Fruit fly (Drosophila melanogaster) whole organism, adult: ENCODE data around the gene CG18265.
A peak's percentile ranks its signal among the peaks of the same experiment; 100 is the strongest.

Experiments used
- CG11617 ChIP-seq: fragments of 200-800 bp; sonication (Bioruptor generic); optimal IDR thresholded peaks from 2 replicates; lab custom pipeline; 2017; ENCODE audit warnings: mild to moderate bottlenecking, missing biosample characterization, missing genetic modification reagents, missing genetic modification characterization
- CG12768 ChIP-seq: fragments of 200-800 bp; sonication (Bioruptor generic); optimal IDR thresholded peaks from 2 replicates; lab custom pipeline; 2017; ENCODE audit warnings: missing biosample characterization, missing genetic modification characterization, mild to moderate bottlenecking, moderate library complexity, missing genetic modification reagents
- CG14711 ChIP-seq: fragments of 200-800 bp; sonication (Bioruptor generic); optimal IDR thresholded peaks from 2 replicates; lab custom pipeline; 2018; ENCODE audit warnings: missing biosample characterization, mild to moderate bottlenecking, missing genetic modification characterization, moderate library complexity
- CG1620 ChIP-seq: fragments of 200-800 bp; sonication (Bioruptor generic); optimal IDR thresholded peaks from 2 replicates; lab custom pipeline; 2016; ENCODE audit warnings: missing biosample characterization, missing genetic modification characterization
- CG33017 ChIP-seq: fragments of 200-800 bp; sonication (Bioruptor generic); optimal IDR thresholded peaks from 2 replicates; lab custom pipeline; 2018; ENCODE audit warnings: missing biosample characterization, mild to moderate bottlenecking, missing genetic modification characterization, moderate library complexity
- CG5204 ChIP-seq: fragments of 200-800 bp; sonication (Bioruptor generic); optimal IDR thresholded peaks from 2 replicates; lab custom pipeline; 2016; ENCODE audit warnings: missing biosample characterization, missing genetic modification characterization
- CG7045 ChIP-seq: fragments of 200-800 bp; sonication (Bioruptor generic); optimal IDR thresholded peaks from 2 replicates; lab custom pipeline; 2017; ENCODE audit warnings: missing biosample characterization, mild to moderate bottlenecking, missing genetic modification characterization
- CG7101 ChIP-seq: fragments of 200-800 bp; sonication (Bioruptor generic); optimal IDR thresholded peaks from 2 replicates; lab custom pipeline; 2018; ENCODE audit warnings: missing biosample characterization, mild to moderate bottlenecking, missing genetic modification characterization, moderate library complexity
- Clk ChIP-seq: fragments of 200-800 bp; sonication (Bioruptor generic); optimal IDR thresholded peaks from 2 replicates; lab custom pipeline; 2017; ENCODE audit warnings: missing biosample characterization, missing genetic modification characterization
- Crg-1 ChIP-seq: fragments of 200-800 bp; sonication (Bioruptor generic); optimal IDR thresholded peaks from 2 replicates; lab custom pipeline; 2016; ENCODE audit warnings: missing biosample characterization, missing genetic modification characterization
- Hr96 ChIP-seq: fragments of 200-800 bp; sonication (Bioruptor generic); optimal IDR thresholded peaks from 2 replicates; lab custom pipeline; 2016; ENCODE audit warnings: missing biosample characterization, missing genetic modification characterization
- Mnt ChIP-seq: fragments of 200-800 bp; sonication (Bioruptor generic); optimal IDR thresholded peaks from 2 replicates; lab custom pipeline; 2016; ENCODE audit warnings: missing biosample characterization, mild to moderate bottlenecking, missing genetic modification characterization
- bab1 ChIP-seq: fragments of 200-800 bp; sonication (Bioruptor generic); optimal IDR thresholded peaks from 3 replicates; lab custom pipeline; 2019; ENCODE audit warnings: missing biosample characterization, mild to moderate bottlenecking, missing genetic modification characterization, moderate library complexity
- cic ChIP-seq: fragments of 200-800 bp; sonication (Bioruptor generic); optimal IDR thresholded peaks from 2 replicates; lab custom pipeline; 2017; ENCODE audit warnings: missing biosample characterization, mild to moderate bottlenecking, missing genetic modification characterization, moderate library complexity
- cnc ChIP-seq, 2 experiments: fragments of >200 bp; optimal IDR thresholded peaks; 2 replicates each; lab custom pipeline; 2017
- kay ChIP-seq: fragments of 200-800 bp; sonication (Bioruptor generic); peaks from one replicate; lab custom pipeline; 2016; ENCODE audit warnings: missing biosample characterization, missing genetic modification characterization, borderline replicate concordance
- ovo ChIP-seq: fragments of 200-800 bp; sonication (Bioruptor generic); optimal IDR thresholded peaks from 2 replicates; lab custom pipeline; 2016; ENCODE audit warnings: missing biosample characterization, missing genetic modification characterization
- pad ChIP-seq: fragments of 200-800 bp; sonication (Bioruptor generic); optimal IDR thresholded peaks from 3 replicates; lab custom pipeline; 2017; ENCODE audit warnings: missing biosample characterization, missing genetic modification characterization, mild to moderate bottlenecking, moderate library complexity, missing genetic modification reagents
- tj ChIP-seq: fragments of 200-800 bp; sonication (Bioruptor generic); optimal IDR thresholded peaks from 3 replicates; lab custom pipeline; 2017; ENCODE audit warnings: missing biosample characterization, mild to moderate bottlenecking, missing genetic modification characterization, moderate library complexity
- toe ChIP-seq: fragments of 200-800 bp; sonication (Bioruptor generic); optimal IDR thresholded peaks from 2 replicates; lab custom pipeline; 2016; ENCODE audit warnings: missing biosample characterization, missing genetic modification characterization

Gene CG18265

dm6 chr3L:17412146-17412545 is 27.1 kb upstream of the CG18265 start:
- no peak for TF ChIP-seq CG1620 (GFP tag; lab: Kevin White, UChicago)
- TF ChIP-seq kay (GFP tag; lab: Kevin White, UChicago): no peak
- TF ChIP-seq Crg-1 (GFP tag; lab: Kevin White, UChicago): no peak
- no peak for TF ChIP-seq CG7045
- no peak for TF ChIP-seq pad (GFP tag; lab: Kevin White, UChicago)
- no peak for TF ChIP-seq CG11617
- TF ChIP-seq Clk (GFP tag; lab: Kevin White, UChicago): no peak
- TF ChIP-seq CG7101 (tag; lab: Kevin White, UChicago): no peak

dm6 chr3L:17415967-17416749 is 23.0 kb upstream of the CG18265 start:
- TF ChIP-seq Hr96 (no peak), cnc (optimal IDR thresholded peaks at IDR 0.05; lab: Kevin White, UChicago) (no peak), CG33017 (no peak)

- TF ChIP-seq CG11617 (peak; percentile 22), CG7101 (tag; lab: Kevin White, UChicago) (peak; percentile 32), pad (GFP tag; lab: Kevin White, UChicago) (peak; percentile 27), CG7045 (peak; percentile 10), Mnt (no peak), cic (GFP tag; lab: Kevin White, UChicago) (peak; percentile 33), CG5204 (GFP tag; lab: Kevin White, UChicago) (no peak), Crg-1 (GFP tag; lab: Kevin White, UChicago) (peak; percentile 46), CG1620 (GFP tag; lab: Kevin White, UChicago) (no peak), CG33017 (peak; percentile 29), CG12768 (GFP tag; lab: Kevin White, UChicago) (peak; percentile 56), cnc (optimal IDR thresholded peaks at IDR 0.05; lab: Kevin White, UChicago) (no peak), kay (GFP tag; lab: Kevin White, UChicago) (peak; percentile 76), CG14711 (tag; lab: Kevin White, UChicago) (peak; percentile 18), tj (GFP tag; lab: Kevin White, UChicago) (peak; percentile 90), ovo (GFP tag; lab: Kevin White, UChicago) (no peak), Hr96 (no peak)
These were observed 20.0 kb upstream of the CG18265 start for dm6 chr3L:17419103-17419741.

DNA sequence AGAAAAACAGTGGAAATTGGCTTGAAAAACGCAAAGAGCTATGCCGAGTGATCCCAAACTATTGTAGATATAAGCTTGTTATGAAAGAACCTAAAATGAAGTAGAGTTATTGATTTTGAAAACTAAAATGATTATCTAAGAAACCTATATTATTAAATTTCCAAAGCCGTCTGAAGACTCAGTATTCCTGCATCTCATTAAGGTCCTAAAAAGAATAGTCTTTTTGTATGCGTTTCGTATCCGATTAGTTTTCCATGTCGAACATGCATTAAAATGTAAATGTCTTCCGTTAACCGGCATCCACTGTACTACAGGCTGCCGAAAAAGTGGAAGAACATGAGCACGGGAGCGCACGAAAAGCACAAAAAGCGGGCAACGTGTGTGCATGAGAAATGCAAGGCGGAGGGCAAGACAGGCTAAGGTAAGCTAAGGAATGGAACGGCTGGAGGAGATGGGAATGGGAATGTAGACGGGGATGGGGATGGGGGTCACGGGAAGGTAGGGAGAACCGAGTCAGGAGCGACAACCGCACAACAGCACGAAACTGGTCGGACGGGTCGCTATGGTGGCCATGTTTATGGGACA is 18.5 kb upstream of the CG18265 start:
- TF ChIP-seq tj (GFP tag; lab: Kevin White, UChicago) (no peak), CG33017 (no peak), cnc (optimal IDR thresholded peaks at IDR 0.05; lab: Kevin White, UChicago) (no peak)

dm6 chr3L:17421319-17421718 is 17.9 kb upstream of the CG18265 start, which contains the start of gene blot:
blot (minus strand) TSS chr3L:17421514.
- TF ChIP-seq CG7101 (tag; lab: Kevin White, UChicago) (peak; percentile 3), pad (GFP tag; lab: Kevin White, UChicago) (no peak), bab1 (GFP tag; lab: Kevin White, UChicago) (peak; percentile 59), toe (GFP tag; lab: Kevin White, UChicago) (no peak), CG11617 (no peak), Hr96 (no peak), CG14711 (tag; lab: Kevin White, UChicago) (no peak), Mnt (peak; percentile 45), CG33017 (no peak), cnc (optimal IDR thresholded peaks at IDR 0.05; lab: Kevin White, UChicago) (no peak), tj (GFP tag; lab: Kevin White, UChicago) (peak; percentile 82), CG12768 (GFP tag; lab: Kevin White, UChicago) (peak; percentile 18)

DNA sequence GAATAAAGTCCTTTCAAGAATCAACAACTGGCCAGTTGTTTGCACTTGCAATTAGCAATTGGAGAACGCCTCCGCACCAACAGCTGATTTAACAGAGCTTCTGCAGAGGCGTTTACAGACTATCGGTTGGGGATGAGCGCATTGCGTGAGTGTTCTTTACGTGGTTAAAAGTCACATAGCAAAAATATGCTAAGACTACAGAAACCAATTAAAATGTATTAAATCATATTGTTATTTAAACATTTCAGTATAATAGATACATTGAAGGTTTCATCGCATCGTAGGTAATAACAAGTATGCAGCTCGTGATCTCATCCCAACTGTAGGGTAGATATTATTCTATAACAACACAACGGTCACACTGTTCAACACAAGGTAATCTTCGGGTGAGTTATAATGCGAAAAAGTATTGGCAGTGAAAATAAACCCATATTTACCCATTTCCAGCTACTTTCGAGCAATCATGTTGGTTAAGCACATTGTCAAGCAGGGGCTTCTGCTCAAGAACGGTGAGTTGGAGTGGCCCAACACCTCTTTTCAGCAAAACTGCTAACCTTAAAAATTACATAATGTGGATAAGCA is 14.0 kb upstream of the CG18265 start, which contains the start of the genes Sec3 and COX7B:
TSS of gene Sec3 (minus strand) at position 86 of the 582 bp plus-strand sequence.
TSS of gene COX7B (plus strand) at position 346 of the 582 bp plus-strand sequence.
- TF ChIP-seq cic (GFP tag; lab: Kevin White, UChicago) (no peak), kay (GFP tag; lab: Kevin White, UChicago) (no peak), CG7101 (tag; lab: Kevin White, UChicago) (peak; percentile 79), tj (GFP tag; lab: Kevin White, UChicago) (peak; percentile 49), CG5204 (GFP tag; lab: Kevin White, UChicago) (no peak), bab1 (GFP tag; lab: Kevin White, UChicago) (peak; percentile 87), toe (GFP tag; lab: Kevin White, UChicago) (peak; percentile 83), CG14711 (tag; lab: Kevin White, UChicago) (peak; percentile 66), pad (GFP tag; lab: Kevin White, UChicago) (peak; percentile 51), CG12768 (GFP tag; lab: Kevin White, UChicago) (peak; percentile 64), Mnt (peak; percentile 72), CG33017 (peak; percentile 53), Crg-1 (GFP tag; lab: Kevin White, UChicago) (peak; percentile 68), CG11617 (peak; percentile 67), cnc (optimal IDR thresholded peaks at IDR 0.05; lab: Kevin White, UChicago) (no peak), Clk (GFP tag; lab: Kevin White, UChicago) (no peak), ovo (GFP tag; lab: Kevin White, UChicago) (peak; percentile 11), CG1620 (GFP tag; lab: Kevin White, UChicago) (peak; percentile 80), CG7045 (peak; percentile 45), Hr96 (peak; percentile 51)
